Worm (Caenorhabditis elegans) whole organism, early embryonic: ENCODE measurements around the gene tsn-1.

Source experiments
- B0310.2 ChIP-seq: sonication (generic microtip); optimal IDR thresholded peaks from 2 replicates; lab custom pipeline; 2016; ENCODE audit warnings: mild to moderate bottlenecking, missing genetic modification characterization, missing compliant biosample characterization
- F13C5.2 ChIP-seq: sonication (generic microtip); optimal IDR thresholded peaks from 2 replicates; lab custom pipeline; 2017; ENCODE audit warnings: mild to moderate bottlenecking, missing genetic modification characterization, inconsistent platforms, missing compliant biosample characterization
- aly-1 ChIP-seq: sonication (generic microtip); optimal IDR thresholded peaks from 2 replicates; lab custom pipeline; 2016; ENCODE audit warnings: missing genetic modification characterization, missing compliant biosample characterization
- ama-1 ChIP-seq: fragments of 150-350 bp; optimal IDR thresholded peaks from 2 replicates; lab custom pipeline; 2014
- ceh-13 ChIP-seq: fragments of 200-800 bp; sonication (Bioruptor generic); optimal IDR thresholded peaks from 2 replicates; lab custom pipeline; 2018; ENCODE audit warnings: mild to moderate bottlenecking, missing genetic modification characterization, missing compliant biosample characterization
- ceh-36 ChIP-seq: sonication (generic microtip); optimal IDR thresholded peaks from 2 replicates; lab custom pipeline; 2016; ENCODE audit warnings: missing genetic modification characterization, inconsistent platforms, missing compliant biosample characterization
- ets-7 ChIP-seq: sonication (generic microtip); optimal IDR thresholded peaks from 2 replicates; lab custom pipeline; 2016; ENCODE audit warnings: missing genotype, missing genetic modification characterization, missing compliant biosample characterization
- flt-1 ChIP-seq: fragments of 200-800 bp; sonication (Bioruptor generic); IDR thresholded peaks from 2 replicates; pipeline ENCODE4 v1.3.6; 2022; ENCODE audit warnings: missing genetic modification characterization, missing compliant biosample characterization
- hmbx-1 ChIP-seq: sonication (generic microtip); optimal IDR thresholded peaks from 2 replicates; lab custom pipeline; 2016; ENCODE audit warnings: mild to moderate bottlenecking, missing genetic modification characterization, missing compliant biosample characterization
- hmg-4 ChIP-seq: fragments of 200-800 bp; sonication (Bioruptor generic); optimal IDR thresholded peaks from 2 replicates; lab custom pipeline; 2018; ENCODE audit warnings: mild to moderate bottlenecking, missing genetic modification characterization, missing compliant biosample characterization
- hnd-1 ChIP-seq: sonication (generic microtip); optimal IDR thresholded peaks from 2 replicates; lab custom pipeline; 2016; ENCODE audit warnings: missing genetic modification characterization, missing compliant biosample characterization
- pes-1 ChIP-seq: fragments of 200-800 bp; sonication (Bioruptor generic); IDR thresholded peaks from 2 replicates; pipeline ENCODE4 v1.3.6; 2022; ENCODE audit warnings: missing genetic modification reagents, missing genetic modification characterization, missing compliant biosample characterization
- scrt-1 ChIP-seq: fragments of 200-800 bp; sonication (Bioruptor generic); IDR thresholded peaks from 2 replicates; pipeline ENCODE4 v1.3.6; 2022; ENCODE audit warnings: missing genetic modification characterization, missing compliant biosample characterization
- sea-1 ChIP-seq: fragments of 200-800 bp; sonication (Bioruptor generic); conservative IDR thresholded peaks from 2 replicates; pipeline ENCODE4 v1.3.6; 2022; ENCODE audit warnings: missing genetic modification characterization, missing compliant biosample characterization
- tbx-11 ChIP-seq: fragments of 200-800 bp; sonication (Bioruptor generic); IDR thresholded peaks from 2 replicates; pipeline ENCODE4 v1.3.6; 2022; ENCODE audit warnings: missing genetic modification characterization, missing compliant biosample characterization
- tbx-37 ChIP-seq: fragments of 200-800 bp; sonication (Bioruptor generic); conservative IDR thresholded peaks from 2 replicates; pipeline ENCODE4 v1.3.6; 2022; ENCODE audit warnings: missing genetic modification reagents, missing genetic modification characterization, missing compliant biosample characterization
- tra-4 ChIP-seq: sonication (generic microtip); optimal IDR thresholded peaks from 2 replicates; lab custom pipeline; 2017; ENCODE audit warnings: missing genetic modification characterization, missing compliant biosample characterization

tsn-1 gene

ce11 chrII:4698266-4698771 lies 8.3 kb upstream of the tsn-1 start, which contains the start of the genes rpn-5 and scc-1:
rpn-5 (minus strand) TSS chrII:4698427.
scc-1 (plus strand) TSS chrII:4698721.
- TF ChIP-seq ceh-13 (GFP tag; lab: Kevin White, UChicago), result no peak
- TF ChIP-seq B0310.2 (tag; lab: Kevin White, UChicago), result no peak
- TF ChIP-seq ets-7 (tag; lab: Kevin White, UChicago), result no peak
- no peak for TF ChIP-seq tbx-11 (GFP tag; lab: Robert Waterston, UW)
- no peak for TF ChIP-seq hmg-4
- no peak for TF ChIP-seq ceh-36

ce11 chrII:4701482-4702119 lies 5.0 kb upstream of the tsn-1 start, which contains the start of gene unc-85:
unc-85 (plus strand) TSS chrII:4702069.
- TF ChIP-seq aly-1 (tag; lab: Kevin White, UChicago) (peak; percentile 44), F13C5.2 (peak; percentile 81), sea-1 (GFP tag; lab: Robert Waterston, UW) (peak; percentile 65; the same call in 1 of the 2 replicates), pes-1 (GFP tag; lab: Robert Waterston, UW) (peak; percentile 79), scrt-1 (GFP tag; lab: Robert Waterston, UW) (peak; percentile 71), tbx-11 (GFP tag; lab: Robert Waterston, UW) (peak; percentile 68), tbx-37 (GFP tag; lab: Robert Waterston, UW) (peak; percentile 45; the same call in 1 of the 2 replicates), ets-7 (tag; lab: Kevin White, UChicago) (peak; percentile 58), hmg-4 (peak; percentile 78), hnd-1 (tag; lab: Kevin White, UChicago) (peak; percentile 25), B0310.2 (tag; lab: Kevin White, UChicago) (peak; percentile 18), flt-1 (GFP tag; lab: Robert Waterston, UW) (peak; percentile 63)

ce11 chrII:4703011-4703410 lies 3.6 kb upstream of the tsn-1 start:
- TF ChIP-seq aly-1 (tag; lab: Kevin White, UChicago), result no peak
- no peak for TF ChIP-seq tbx-11 (GFP tag; lab: Robert Waterston, UW)
- no peak for TF ChIP-seq ets-7 (tag; lab: Kevin White, UChicago)

- TF ChIP-seq ama-1, result no peak
- TF ChIP-seq tbx-11 (GFP tag; lab: Robert Waterston, UW), result no peak
- TF ChIP-seq B0310.2 (tag; lab: Kevin White, UChicago), result no peak
- TF ChIP-seq scrt-1 (GFP tag; lab: Robert Waterston, UW), result no peak
- TF ChIP-seq hnd-1 (tag; lab: Kevin White, UChicago), result no peak
- no peak for TF ChIP-seq ceh-36
- TF ChIP-seq hmg-4, result no peak
- TF ChIP-seq tra-4, result no peak
- no peak for TF ChIP-seq tbx-37 (GFP tag; lab: Robert Waterston, UW)
Measured at ce11 chrII:4710120-4710519, 3.5 kb downstream of the tsn-1 start, which contains the start of gene tag-151. tag-151 (plus strand) TSS chrII:4710277.

- TF ChIP-seq tra-4 (no peak), ama-1 (no peak), tbx-37 (GFP tag; lab: Robert Waterston, UW) (no peak), tbx-11 (GFP tag; lab: Robert Waterston, UW) (no peak), ceh-36 (no peak), ceh-13 (GFP tag; lab: Kevin White, UChicago) (no peak), pes-1 (GFP tag; lab: Robert Waterston, UW) (no peak), hnd-1 (tag; lab: Kevin White, UChicago) (no peak), hmbx-1 (no peak), F13C5.2 (no peak), ets-7 (tag; lab: Kevin White, UChicago) (no peak), sea-1 (GFP tag; lab: Robert Waterston, UW) (no peak), scrt-1 (GFP tag; lab: Robert Waterston, UW) (no peak), aly-1 (tag; lab: Kevin White, UChicago) (no peak), hmg-4 (no peak), flt-1 (GFP tag; lab: Robert Waterston, UW) (no peak), B0310.2 (tag; lab: Kevin White, UChicago) (no peak)
Measured at ce11 chrII:4710813-4711212, 4.2 kb downstream of the tsn-1 start.

- no peak for TF ChIP-seq sea-1 (GFP tag; lab: Robert Waterston, UW)
- no peak for TF ChIP-seq B0310.2 (tag; lab: Kevin White, UChicago)
- TF ChIP-seq ets-7 (tag; lab: Kevin White, UChicago), result no peak
- no peak for TF ChIP-seq hnd-1 (tag; lab: Kevin White, UChicago)
- no peak for TF ChIP-seq tbx-37 (GFP tag; lab: Robert Waterston, UW)
- no peak for TF ChIP-seq hmg-4
- no peak for TF ChIP-seq tbx-11 (GFP tag; lab: Robert Waterston, UW)
- TF ChIP-seq scrt-1 (GFP tag; lab: Robert Waterston, UW), result no peak
- TF ChIP-seq flt-1 (GFP tag; lab: Robert Waterston, UW), result no peak
- no peak for TF ChIP-seq ceh-36
Measured at ce11 chrII:4715676-4716075, 9.1 kb downstream of the tsn-1 start, which contains the start of gene F41C3.8. F41C3.8 (plus strand) TSS chrII:4716046.

- no peak for TF ChIP-seq hnd-1 (tag; lab: Kevin White, UChicago)
- no peak for TF ChIP-seq ceh-13 (GFP tag; lab: Kevin White, UChicago)
- no peak for TF ChIP-seq ets-7 (tag; lab: Kevin White, UChicago)
- no peak for TF ChIP-seq aly-1 (tag; lab: Kevin White, UChicago)
- TF ChIP-seq hmg-4, result no peak
- TF ChIP-seq hmbx-1, result no peak
- no peak for TF ChIP-seq tbx-37 (GFP tag; lab: Robert Waterston, UW)
- no peak for TF ChIP-seq tbx-11 (GFP tag; lab: Robert Waterston, UW)
- no peak for TF ChIP-seq scrt-1 (GFP tag; lab: Robert Waterston, UW)
- TF ChIP-seq ama-1, result no peak
- no peak for TF ChIP-seq ceh-36
Measured at ce11 chrII:4726120-4726519, 19.5 kb downstream of the tsn-1 start, which contains the start of gene F10G7.10. F10G7.10 (minus strand) TSS chrII:4726264.
